Worm (Caenorhabditis elegans): ENCODE measurements around the gene C12D5.10.

- TF ChIP-seq ces-1 (GFP tag; optimal IDR thresholded peaks at IDR 0.05), result no peak
- no peak for TF ChIP-seq unc-39 (tag; optimal IDR thresholded peaks at IDR 0.05)
- no peak for TF ChIP-seq blmp-1 (tag; optimal IDR thresholded peaks at IDR 0.05)
- TF ChIP-seq nhr-12 (tag; optimal IDR thresholded peaks at IDR 0.05), result no peak
Observed at ce11 chrV:7733240-7733765, 40.0 kb upstream of the C12D5.10 start.

All from whole organism, mixed stage, embryonic.